Fruit fly (Drosophila melanogaster) whole organism, embryonic: ENCODE results near the gene CG43731.

ENCODE experiments used
- Ada2b ChIP-seq: fragments of 200-800 bp; sonication (Bioruptor generic); IDR thresholded peaks from 2 replicates; pipeline ENCODE4 v1.3.6; 2022; ENCODE audit warnings: missing biosample characterization, missing genetic modification characterization
- CG10979 ChIP-seq: fragments of 200-800 bp; sonication (Bioruptor generic); optimal IDR thresholded peaks from 2 replicates; lab custom pipeline; 2018; ENCODE audit warnings: missing biosample characterization, mild to moderate bottlenecking, missing genetic modification characterization, moderate library complexity
- CG11456 ChIP-seq: fragments of 200-800 bp; sonication (Bioruptor generic); IDR thresholded peaks from 3 replicates; pipeline ENCODE4 v1.3.6; 2022; ENCODE audit warnings: missing biosample characterization, missing genetic modification characterization
- CG12942 ChIP-seq: fragments of 200-800 bp; sonication (Bioruptor generic); optimal IDR thresholded peaks from 3 replicates; lab custom pipeline; 2016; ENCODE audit warnings: missing biosample characterization, missing genetic modification characterization
- CG17328 ChIP-seq: fragments of 200-800 bp; sonication (Bioruptor generic); IDR thresholded peaks from 2 replicates; pipeline ENCODE4 v1.3.6; 2022; ENCODE audit warnings: missing biosample characterization, missing genetic modification characterization
- CG17361 ChIP-seq: fragments of 200-800 bp; sonication (Bioruptor generic); IDR thresholded peaks from 3 replicates; pipeline ENCODE4 v1.3.6; 2022; ENCODE audit warnings: missing biosample characterization, missing genetic modification characterization
- CG1792 ChIP-seq: fragments of 200-800 bp; sonication (Bioruptor generic); optimal IDR thresholded peaks from 2 replicates; lab custom pipeline; 2016; ENCODE audit warnings: missing biosample characterization, missing genetic modification characterization
- CG18011 ChIP-seq: fragments of 200-800 bp; sonication (Bioruptor generic); optimal IDR thresholded peaks from 2 replicates; lab custom pipeline; 2017; ENCODE audit warnings: missing biosample characterization, missing genetic modification characterization, mild to moderate bottlenecking, moderate library complexity, missing genotype
- CG18262 ChIP-seq: fragments of 200-800 bp; optimal IDR thresholded peaks from 3 replicates; lab custom pipeline; 2019; ENCODE audit warnings: missing biosample characterization, mild to moderate bottlenecking, missing genetic modification characterization, moderate library complexity
- CG2120 ChIP-seq: fragments of 200-800 bp; sonication (Bioruptor generic); optimal IDR thresholded peaks from 3 replicates; lab custom pipeline; 2016; ENCODE audit warnings: missing biosample characterization, missing genetic modification characterization
- CG4282 ChIP-seq: fragments of 200-800 bp; sonication (Bioruptor generic); optimal IDR thresholded peaks from 2 replicates; lab custom pipeline; 2016; ENCODE audit warnings: missing biosample characterization, missing genetic modification characterization
- CG9932 ChIP-seq: fragments of 200-800 bp; sonication (Bioruptor generic); IDR thresholded peaks from 2 replicates; pipeline ENCODE4 v1.3.6; 2022; ENCODE audit warnings: missing biosample characterization, missing genetic modification characterization
- D ChIP-seq, 2 experiments: fragments of 200-800 bp in 1 of 2; fragments of >200 bp in 1 of 2; sonication (Bioruptor generic) in 1 of 2; optimal IDR thresholded peaks; 2 replicates in 1 of 2; 3 replicates in 1 of 2; lab custom pipeline; 2017; ENCODE audit warnings: mild to moderate bottlenecking in 1 of 2, missing biosample characterization in 1 of 2, missing genetic modification characterization in 1 of 2, missing genetic modification reagents in 1 of 2
- Dbx ChIP-seq: fragments of 200-800 bp; sonication (Bioruptor generic); IDR thresholded peaks from 3 replicates; pipeline ENCODE4 v1.3.6; 2022; ENCODE audit warnings: missing biosample characterization, missing genetic modification characterization
- Drgx ChIP-seq: fragments of 200-800 bp; sonication (Bioruptor generic); IDR thresholded peaks from 2 replicates; pipeline ENCODE4 v1.3.6; 2022; ENCODE audit warnings: missing biosample characterization, missing genetic modification characterization
- Hsf ChIP-seq: fragments of 200-800 bp; sonication (Bioruptor generic); optimal IDR thresholded peaks from 3 replicates; lab custom pipeline; 2016; ENCODE audit warnings: missing biosample characterization, missing genetic modification characterization
- Kr ChIP-seq: fragments of 200-800 bp; sonication (Bioruptor generic); optimal IDR thresholded peaks from 2 replicates; lab custom pipeline; 2017; ENCODE audit warnings: missing biosample characterization, mild to moderate bottlenecking, missing genetic modification characterization
- Med ChIP-seq: fragments of 200-800 bp; sonication (Bioruptor generic); peaks from one replicate; lab custom pipeline; 2016; ENCODE audit warnings: missing biosample characterization, missing genetic modification characterization, mild to moderate bottlenecking, inconsistent platforms, moderate library complexity
- Mrtf ChIP-seq: fragments of 200-800 bp; sonication (Bioruptor generic); IDR thresholded peaks from 3 replicates; pipeline ENCODE4 v1.3.6; 2022; ENCODE audit warnings: missing biosample characterization, missing genetic modification characterization
- Opbp ChIP-seq: fragments of 200-800 bp; sonication (Bioruptor generic); IDR thresholded peaks from 3 replicates; pipeline ENCODE4 v1.3.6; 2022; ENCODE audit warnings: missing biosample characterization, missing genetic modification characterization; ENCODE audit not compliant: partially characterized antibody
- Pdp1 ChIP-seq, 2 experiments: fragments of 200-800 bp; sonication (Bioruptor generic); optimal IDR thresholded peaks; 3 replicates each; lab custom pipeline; 2016; ENCODE audit warnings: missing biosample characterization in 2 of 2, missing genetic modification characterization in 2 of 2, mild to moderate bottlenecking in 1 of 2, moderate library complexity in 1 of 2
- Ptx1 ChIP-seq: fragments of 200-800 bp; sonication (Bioruptor generic); IDR thresholded peaks from 2 replicates; pipeline ENCODE4 v1.3.6; 2022; ENCODE audit warnings: missing biosample characterization, missing genetic modification characterization
- Rfx ChIP-seq: fragments of 200-800 bp; sonication (Bioruptor generic); IDR thresholded peaks from 2 replicates; pipeline ENCODE4 v1.3.6; 2022; ENCODE audit warnings: missing biosample characterization, missing genetic modification characterization
- Rx ChIP-seq: fragments of 200-800 bp; sonication (Bioruptor generic); IDR thresholded peaks from 2 replicates; pipeline ENCODE4 v1.3.6; 2022; ENCODE audit warnings: missing biosample characterization, missing genetic modification characterization
- Sox102F ChIP-seq: fragments of 200-800 bp; sonication (Bioruptor generic); optimal IDR thresholded peaks from 2 replicates; lab custom pipeline; 2018; ENCODE audit warnings: missing biosample characterization, mild to moderate bottlenecking, missing genetic modification characterization, moderate library complexity
- amos ChIP-seq: fragments of 200-800 bp; sonication (Bioruptor generic); IDR thresholded peaks from 2 replicates; pipeline ENCODE4 v1.3.6; 2022; ENCODE audit warnings: missing biosample characterization, missing genetic modification characterization; ENCODE audit not compliant: partially characterized antibody
- ara ChIP-seq: fragments of 200-800 bp; sonication (Bioruptor generic); IDR thresholded peaks from 2 replicates; pipeline ENCODE4 v1.3.6; 2022; ENCODE audit warnings: missing biosample characterization, missing genetic modification characterization
- bcd ChIP-seq: fragments of 200-800 bp; sonication (Bioruptor generic); optimal IDR thresholded peaks from 2 replicates; lab custom pipeline; 2017; ENCODE audit warnings: missing biosample characterization, mild to moderate bottlenecking, missing genetic modification characterization
- bowl ChIP-seq: fragments of 200-800 bp; sonication (Bioruptor generic); IDR thresholded peaks from 2 replicates; pipeline ENCODE4 v1.3.6; 2022; ENCODE audit warnings: missing biosample characterization, missing genetic modification characterization
- chm ChIP-seq: fragments of 200-800 bp; sonication (Bioruptor generic); IDR thresholded peaks from 2 replicates; pipeline ENCODE4 v1.3.6; 2022; ENCODE audit warnings: missing biosample characterization, missing genetic modification characterization
- dysf ChIP-seq: fragments of 200-800 bp; sonication (Bioruptor generic); IDR thresholded peaks from 3 replicates; pipeline ENCODE4 v1.3.6; 2022; ENCODE audit warnings: missing biosample characterization, missing genetic modification characterization
- ems ChIP-seq: fragments of 200-800 bp; sonication (Bioruptor generic); optimal IDR thresholded peaks from 3 replicates; lab custom pipeline; 2016; ENCODE audit warnings: missing biosample characterization, missing genetic modification characterization
- gce ChIP-seq: fragments of 200-800 bp; sonication (Bioruptor generic); IDR thresholded peaks from 3 replicates; pipeline ENCODE4 v1.3.6; 2022; ENCODE audit warnings: missing biosample characterization, missing genetic modification characterization
- hbn ChIP-seq: fragments of 200-800 bp; sonication (Bioruptor generic); IDR thresholded peaks from 2 replicates; pipeline ENCODE4 v1.3.6; 2022; ENCODE audit warnings: missing biosample characterization, missing genetic modification characterization; ENCODE audit not compliant: partially characterized antibody
- her ChIP-seq: fragments of 200-800 bp; sonication (Bioruptor generic); optimal IDR thresholded peaks from 2 replicates; lab custom pipeline; 2016; ENCODE audit warnings: missing biosample characterization, missing genetic modification characterization
- ind ChIP-seq: fragments of 200-800 bp; sonication (Bioruptor generic); optimal IDR thresholded peaks from 3 replicates; lab custom pipeline; 2016; ENCODE audit warnings: missing biosample characterization, missing genetic modification characterization
- ken ChIP-seq: fragments of 200-800 bp; sonication (Bioruptor generic); IDR thresholded peaks from 3 replicates; pipeline ENCODE4 v1.3.6; 2022; ENCODE audit warnings: missing biosample characterization, missing genetic modification characterization
- knrl ChIP-seq: fragments of 200-800 bp; sonication (Bioruptor generic); IDR thresholded peaks from 3 replicates; pipeline ENCODE4 v1.3.6; 2022; ENCODE audit warnings: missing biosample characterization, missing genetic modification characterization; ENCODE audit not compliant: partially characterized antibody
- lilli ChIP-seq: fragments of 200-800 bp; sonication (Bioruptor generic); optimal IDR thresholded peaks from 3 replicates; lab custom pipeline; 2016; ENCODE audit warnings: missing biosample characterization, missing genetic modification characterization
- otp ChIP-seq: fragments of 200-800 bp; sonication (Bioruptor generic); IDR thresholded peaks from 3 replicates; pipeline ENCODE4, ENCODE4 v1.3.6; 2022; ENCODE audit warnings: missing biosample characterization, missing genetic modification characterization
- row ChIP-seq: fragments of 200-800 bp; sonication (Bioruptor generic); IDR thresholded peaks from 3 replicates; pipeline ENCODE4 v1.3.6; 2022; ENCODE audit warnings: missing biosample characterization, missing genetic modification characterization
- wek ChIP-seq: fragments of 200-800 bp; sonication (Bioruptor generic); optimal IDR thresholded peaks from 3 replicates; lab custom pipeline; 2018; ENCODE audit warnings: missing biosample characterization, mild to moderate bottlenecking, missing genetic modification characterization, moderate library complexity

CG43731 gene

dm6 chr2L:19069548-19070145 lies 32.2 kb upstream of the CG43731 start, which contains the start of gene CG10702 (continued):
- TF ChIP-seq CG9932: 0 out of 2 replicates have a peak, but pooled peaks have one; percentile 13
- TF ChIP-seq ken (GFP tag; lab: Robert Waterston, UW): peak; percentile 55; the same call in 1 of the 3 replicates
- TF ChIP-seq bcd: peak; percentile 20
- peak; percentile 28; the same call in 1 of the 2 replicates for TF ChIP-seq Ada2b (GFP tag; lab: Robert Waterston, UW)
- peak; percentile 17; the same call in 1 of the 2 replicates for TF ChIP-seq amos (GFP tag; lab: Robert Waterston, UW)
- TF ChIP-seq CG11456 (GFP tag; lab: Robert Waterston, UW): 0 out of 3 replicates have a peak, but pooled peaks have one; percentile 5
- no peak for TF ChIP-seq Opbp (GFP tag; lab: Robert Waterston, UW)
- TF ChIP-seq wek (GFP tag; lab: Kevin White, UChicago): no peak
- TF ChIP-seq Pdp1 (GFP tag; optimal IDR thresholded peaks at IDR 0.05; lab: Kevin White, UChicago): no peak
- peak; percentile 34; the same call in 1 of the 3 replicates for TF ChIP-seq row (GFP tag; lab: Robert Waterston, UW)
- TF ChIP-seq Dbx (GFP tag; lab: Robert Waterston, UW): 0 out of 3 replicates have a peak, but pooled peaks have one; percentile 18
- TF ChIP-seq hbn (GFP tag; lab: Robert Waterston, UW): no peak
- TF ChIP-seq dysf: peak; percentile 18; the same call in 1 of the 3 replicates
- peak; percentile 62 for TF ChIP-seq Rfx
- TF ChIP-seq Mrtf (GFP tag; lab: Robert Waterston, UW): 0 out of 3 replicates have a peak, but pooled peaks have one; percentile 15
- TF ChIP-seq Drgx: peak; percentile 33; the same call in 1 of the 2 replicates
- TF ChIP-seq CG12942: no peak
- TF ChIP-seq D (optimal IDR thresholded peaks at IDR 0.05; lab: Kevin White, UChicago): no peak
- peak; percentile 14 for TF ChIP-seq D (GFP tag; optimal IDR thresholded peaks at IDR 0.05; lab: Kevin White, UChicago)
- TF ChIP-seq ind (GFP tag; lab: Kevin White, UChicago): peak; percentile 7
- peak; percentile 11 for TF ChIP-seq lilli (GFP tag; lab: Kevin White, UChicago)
- no peak for TF ChIP-seq chm (GFP tag; lab: Robert Waterston, UW)
- TF ChIP-seq CG10979: peak; percentile 1
- TF ChIP-seq gce (GFP tag; lab: Robert Waterston, UW): no peak
- TF ChIP-seq bowl (GFP tag; lab: Robert Waterston, UW): no peak
- TF ChIP-seq ara: no peak
- TF ChIP-seq knrl: no peak
- no peak for TF ChIP-seq her (GFP tag; lab: Kevin White, UChicago)
- no peak for TF ChIP-seq Kr
- TF ChIP-seq CG4282 (GFP tag; lab: Kevin White, UChicago): no peak
- TF ChIP-seq CG18262 (tag; lab: Kevin White, UChicago): no peak
- TF ChIP-seq ems: peak; percentile 15
- TF ChIP-seq CG2120 (GFP tag; lab: Kevin White, UChicago): peak; percentile 33
- TF ChIP-seq CG17361: peak; percentile 54; the same call in 2 of the 3 replicates
- peak; percentile 26; the same call in 1 of the 2 replicates for TF ChIP-seq Ptx1 (GFP tag; lab: Robert Waterston, UW)
- TF ChIP-seq CG1792: peak; percentile 5
- TF ChIP-seq Hsf (GFP tag; lab: Kevin White, UChicago): no peak
- TF ChIP-seq Sox102F (GFP tag; lab: Kevin White, UChicago): peak; percentile 15
- TF ChIP-seq Med: peak; percentile 70
- 0 out of 3 replicates have a peak, but pooled peaks have one; percentile 19 for TF ChIP-seq otp (GFP tag; lab: Robert Waterston, UW)
- TF ChIP-seq CG18011 (GFP tag; lab: Kevin White, UChicago): no peak
- 0 out of 2 replicates have a peak, but pooled peaks have one; percentile 20 for TF ChIP-seq CG17328
- TF ChIP-seq Rx: 0 out of 2 replicates have a peak, but pooled peaks have one; percentile 6
